Fruit fly (Drosophila melanogaster) whole organism, adult: ENCODE data around the gene CG15890.

Experiments used
- CG11617 ChIP-seq: fragments of 200-800 bp; sonication (Bioruptor generic); optimal IDR thresholded peaks from 2 replicates; lab custom pipeline; 2017; ENCODE audit warnings: mild to moderate bottlenecking, missing biosample characterization, missing genetic modification reagents, missing genetic modification characterization
- CG12768 ChIP-seq: fragments of 200-800 bp; sonication (Bioruptor generic); optimal IDR thresholded peaks from 2 replicates; lab custom pipeline; 2017; ENCODE audit warnings: missing biosample characterization, missing genetic modification characterization, mild to moderate bottlenecking, moderate library complexity, missing genetic modification reagents
- CG14711 ChIP-seq: fragments of 200-800 bp; sonication (Bioruptor generic); optimal IDR thresholded peaks from 2 replicates; lab custom pipeline; 2018; ENCODE audit warnings: missing biosample characterization, mild to moderate bottlenecking, missing genetic modification characterization, moderate library complexity
- CG1620 ChIP-seq: fragments of 200-800 bp; sonication (Bioruptor generic); optimal IDR thresholded peaks from 2 replicates; lab custom pipeline; 2016; ENCODE audit warnings: missing biosample characterization, missing genetic modification characterization
- CG33017 ChIP-seq: fragments of 200-800 bp; sonication (Bioruptor generic); optimal IDR thresholded peaks from 2 replicates; lab custom pipeline; 2018; ENCODE audit warnings: missing biosample characterization, mild to moderate bottlenecking, missing genetic modification characterization, moderate library complexity
- CG5204 ChIP-seq: fragments of 200-800 bp; sonication (Bioruptor generic); optimal IDR thresholded peaks from 2 replicates; lab custom pipeline; 2016; ENCODE audit warnings: missing biosample characterization, missing genetic modification characterization
- CG7045 ChIP-seq: fragments of 200-800 bp; sonication (Bioruptor generic); optimal IDR thresholded peaks from 2 replicates; lab custom pipeline; 2017; ENCODE audit warnings: missing biosample characterization, mild to moderate bottlenecking, missing genetic modification characterization
- CG7101 ChIP-seq: fragments of 200-800 bp; sonication (Bioruptor generic); optimal IDR thresholded peaks from 2 replicates; lab custom pipeline; 2018; ENCODE audit warnings: missing biosample characterization, mild to moderate bottlenecking, missing genetic modification characterization, moderate library complexity
- Clk ChIP-seq: fragments of 200-800 bp; sonication (Bioruptor generic); optimal IDR thresholded peaks from 2 replicates; lab custom pipeline; 2017; ENCODE audit warnings: missing biosample characterization, missing genetic modification characterization
- Crg-1 ChIP-seq: fragments of 200-800 bp; sonication (Bioruptor generic); optimal IDR thresholded peaks from 2 replicates; lab custom pipeline; 2016; ENCODE audit warnings: missing biosample characterization, missing genetic modification characterization
- Hr96 ChIP-seq: fragments of 200-800 bp; sonication (Bioruptor generic); optimal IDR thresholded peaks from 2 replicates; lab custom pipeline; 2016; ENCODE audit warnings: missing biosample characterization, missing genetic modification characterization
- Mnt ChIP-seq: fragments of 200-800 bp; sonication (Bioruptor generic); optimal IDR thresholded peaks from 2 replicates; lab custom pipeline; 2016; ENCODE audit warnings: missing biosample characterization, mild to moderate bottlenecking, missing genetic modification characterization
- bab1 ChIP-seq: fragments of 200-800 bp; sonication (Bioruptor generic); optimal IDR thresholded peaks from 3 replicates; lab custom pipeline; 2019; ENCODE audit warnings: missing biosample characterization, mild to moderate bottlenecking, missing genetic modification characterization, moderate library complexity
- cic ChIP-seq: fragments of 200-800 bp; sonication (Bioruptor generic); optimal IDR thresholded peaks from 2 replicates; lab custom pipeline; 2017; ENCODE audit warnings: missing biosample characterization, mild to moderate bottlenecking, missing genetic modification characterization, moderate library complexity
- cnc ChIP-seq, 2 experiments: fragments of >200 bp; optimal IDR thresholded peaks; 2 replicates each; lab custom pipeline; 2017
- kay ChIP-seq: fragments of 200-800 bp; sonication (Bioruptor generic); peaks from one replicate; lab custom pipeline; 2016; ENCODE audit warnings: missing biosample characterization, missing genetic modification characterization, borderline replicate concordance
- ovo ChIP-seq: fragments of 200-800 bp; sonication (Bioruptor generic); optimal IDR thresholded peaks from 2 replicates; lab custom pipeline; 2016; ENCODE audit warnings: missing biosample characterization, missing genetic modification characterization
- pad ChIP-seq: fragments of 200-800 bp; sonication (Bioruptor generic); optimal IDR thresholded peaks from 3 replicates; lab custom pipeline; 2017; ENCODE audit warnings: missing biosample characterization, missing genetic modification characterization, mild to moderate bottlenecking, moderate library complexity, missing genetic modification reagents
- tj ChIP-seq: fragments of 200-800 bp; sonication (Bioruptor generic); optimal IDR thresholded peaks from 3 replicates; lab custom pipeline; 2017; ENCODE audit warnings: missing biosample characterization, mild to moderate bottlenecking, missing genetic modification characterization, moderate library complexity
- toe ChIP-seq: fragments of 200-800 bp; sonication (Bioruptor generic); optimal IDR thresholded peaks from 2 replicates; lab custom pipeline; 2016; ENCODE audit warnings: missing biosample characterization, missing genetic modification characterization

The CG15890 gene

dm6 chrX:14765737-14766253, at the start of gene CG15890:
CG15890 (minus strand) TSS chrX:14765787.
- TF ChIP-seq CG1620 (GFP tag; lab: Kevin White, UChicago) (no peak), toe (GFP tag; lab: Kevin White, UChicago) (no peak), bab1 (GFP tag; lab: Kevin White, UChicago) (no peak), Mnt (no peak), CG5204 (no peak), Clk (no peak), Crg-1 (GFP tag; lab: Kevin White, UChicago) (no peak), kay (GFP tag; lab: Kevin White, UChicago) (no peak), CG12768 (no peak), pad (GFP tag; lab: Kevin White, UChicago) (no peak), CG33017 (no peak)

- TF ChIP-seq tj (no peak), toe (GFP tag; lab: Kevin White, UChicago) (no peak), CG14711 (tag; lab: Kevin White, UChicago) (no peak), kay (GFP tag; lab: Kevin White, UChicago) (no peak), CG33017 (no peak), CG11617 (GFP tag; lab: Kevin White, UChicago) (no peak), CG7101 (tag; lab: Kevin White, UChicago) (no peak), Hr96 (GFP tag; lab: Kevin White, UChicago) (no peak), cnc (optimal IDR thresholded peaks at IDR 0.05; lab: Kevin White, UChicago) (no peak), Crg-1 (GFP tag; lab: Kevin White, UChicago) (no peak), Mnt (no peak), pad (GFP tag; lab: Kevin White, UChicago) (no peak), CG12768 (no peak), Clk (no peak)
Observed at dm6 chrX:14812239-14812638, 46.7 kb upstream of the CG15890 start.

- TF ChIP-seq CG7101 (tag; lab: Kevin White, UChicago) = peak; percentile 33
- no peak for TF ChIP-seq CG1620 (GFP tag; lab: Kevin White, UChicago)
- peak; percentile 50 for TF ChIP-seq CG14711 (tag; lab: Kevin White, UChicago)
- TF ChIP-seq CG33017 = peak; percentile 38
- TF ChIP-seq Mnt = no peak
- no peak for TF ChIP-seq CG11617 (GFP tag; lab: Kevin White, UChicago)
Observed at dm6 chrX:14810433-14810832, 44.8 kb upstream of the CG15890 start.

dm6 chrX:14805646-14806045, 40.1 kb upstream of the CG15890 start:
- TF ChIP-seq CG7045 (GFP tag; lab: Kevin White, UChicago) (peak; percentile 47), CG11617 (GFP tag; lab: Kevin White, UChicago) (peak; percentile 52), toe (GFP tag; lab: Kevin White, UChicago) (peak; percentile 15), CG12768 (peak; percentile 18), ovo (peak; percentile 90), cnc (optimal IDR thresholded peaks at IDR 0.05; lab: Kevin White, UChicago) (no peak), CG5204 (no peak), pad (GFP tag; lab: Kevin White, UChicago) (peak; percentile 48), kay (GFP tag; lab: Kevin White, UChicago) (no peak), CG7101 (tag; lab: Kevin White, UChicago) (peak; percentile 72), Clk (no peak), CG1620 (GFP tag; lab: Kevin White, UChicago) (peak; percentile 60), CG33017 (no peak), Crg-1 (GFP tag; lab: Kevin White, UChicago) (peak; percentile 83), tj (no peak), bab1 (GFP tag; lab: Kevin White, UChicago) (no peak), Mnt (peak; percentile 27), cic (GFP tag; lab: Kevin White, UChicago) (peak; percentile 60), Hr96 (GFP tag; lab: Kevin White, UChicago) (peak; percentile 0), CG14711 (tag; lab: Kevin White, UChicago) (peak; percentile 19)

- TF ChIP-seq Crg-1 (GFP tag; lab: Kevin White, UChicago) (no peak), kay (GFP tag; lab: Kevin White, UChicago) (no peak), Mnt (no peak), Clk (no peak)
Observed at dm6 chrX:14802611-14803110, 37.1 kb upstream of the CG15890 start.

dm6 chrX:14786451-14786850, 20.9 kb upstream of the CG15890 start, which contains the start of gene Ag5r:
Ag5r (minus strand) TSS chrX:14786551.
- TF ChIP-seq pad (GFP tag; lab: Kevin White, UChicago) (no peak), CG7101 (tag; lab: Kevin White, UChicago) (no peak), tj (no peak), CG12768 (no peak), cic (GFP tag; lab: Kevin White, UChicago) (no peak), CG7045 (GFP tag; lab: Kevin White, UChicago) (no peak), CG1620 (GFP tag; lab: Kevin White, UChicago) (no peak), Mnt (no peak)

- TF ChIP-seq Mnt (no peak), Crg-1 (GFP tag; lab: Kevin White, UChicago) (no peak), Hr96 (GFP tag; lab: Kevin White, UChicago) (no peak), CG1620 (GFP tag; lab: Kevin White, UChicago) (no peak), CG12768 (no peak), kay (GFP tag; lab: Kevin White, UChicago) (no peak), CG14711 (tag; lab: Kevin White, UChicago) (no peak), toe (GFP tag; lab: Kevin White, UChicago) (no peak)
Observed at dm6 chrX:14784002-14784568, 18.5 kb upstream of the CG15890 start, which contains the start of gene Ag5r2. Ag5r2 (minus strand) TSS chrX:14784052.
